Worm (Caenorhabditis elegans) whole organism, early embryonic: ENCODE results near the gene F54D5.4.

Experiments used
- F13C5.2 ChIP-seq: sonication (generic microtip); optimal IDR thresholded peaks from 2 replicates; lab custom pipeline; 2017; ENCODE audit warnings: mild to moderate bottlenecking, missing genetic modification characterization, inconsistent platforms, missing compliant biosample characterization
- ama-1 ChIP-seq: fragments of 150-350 bp; optimal IDR thresholded peaks from 2 replicates; lab custom pipeline; 2014
- flt-1 ChIP-seq: fragments of 200-800 bp; sonication (Bioruptor generic); IDR thresholded peaks from 2 replicates; pipeline ENCODE4 v1.3.6; 2022; ENCODE audit warnings: missing genetic modification characterization, missing compliant biosample characterization
- hmbx-1 ChIP-seq: sonication (generic microtip); optimal IDR thresholded peaks from 2 replicates; lab custom pipeline; 2016; ENCODE audit warnings: mild to moderate bottlenecking, missing genetic modification characterization, missing compliant biosample characterization
- scrt-1 ChIP-seq: fragments of 200-800 bp; sonication (Bioruptor generic); IDR thresholded peaks from 2 replicates; pipeline ENCODE4 v1.3.6; 2022; ENCODE audit warnings: missing genetic modification characterization, missing compliant biosample characterization
- sea-1 ChIP-seq: fragments of 200-800 bp; sonication (Bioruptor generic); conservative IDR thresholded peaks from 2 replicates; pipeline ENCODE4 v1.3.6; 2022; ENCODE audit warnings: missing genetic modification characterization, missing compliant biosample characterization
- tbx-11 ChIP-seq: fragments of 200-800 bp; sonication (Bioruptor generic); IDR thresholded peaks from 2 replicates; pipeline ENCODE4 v1.3.6; 2022; ENCODE audit warnings: missing genetic modification characterization, missing compliant biosample characterization
- tbx-37 ChIP-seq: fragments of 200-800 bp; sonication (Bioruptor generic); conservative IDR thresholded peaks from 2 replicates; pipeline ENCODE4 v1.3.6; 2022; ENCODE audit warnings: missing genetic modification reagents, missing genetic modification characterization, missing compliant biosample characterization
- tra-4 ChIP-seq: sonication (generic microtip); optimal IDR thresholded peaks from 2 replicates; lab custom pipeline; 2017; ENCODE audit warnings: missing genetic modification characterization, missing compliant biosample characterization

DNA sequence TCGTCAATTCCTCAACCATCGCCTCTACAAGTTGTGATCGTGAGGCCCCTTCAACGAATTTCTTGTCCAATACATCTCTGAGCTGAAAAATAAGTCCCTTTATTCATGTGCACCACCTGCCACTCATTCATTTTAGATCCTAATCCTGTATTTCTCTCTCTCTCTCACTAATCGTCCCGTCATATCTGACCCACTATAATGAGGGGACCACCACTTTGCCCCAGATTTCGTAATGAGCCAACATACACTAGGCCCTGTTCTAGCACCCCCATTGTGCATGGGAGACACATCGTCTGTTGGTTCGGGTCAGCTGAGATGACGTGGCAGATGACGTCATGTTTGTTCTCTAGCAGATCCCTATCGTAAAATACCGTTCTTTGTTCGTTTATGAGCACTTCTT is 34.2 kb upstream of the F54D5.4 start:
- no peak for TF ChIP-seq ama-1 (lab: Kevin White, UChicago)
- TF ChIP-seq flt-1 (GFP tag; lab: Robert Waterston, UW): peak; percentile 35; the same call in 1 of the 2 replicates
- TF ChIP-seq tbx-11 (GFP tag; lab: Robert Waterston, UW): no peak
- no peak for TF ChIP-seq hmbx-1 (tag; lab: Kevin White, UChicago)
- TF ChIP-seq tra-4 (tag; lab: Kevin White, UChicago): no peak
- 0 out of 2 replicates have a peak, but pooled peaks have one; percentile 4 for TF ChIP-seq tbx-37
- TF ChIP-seq scrt-1 (GFP tag; lab: Robert Waterston, UW): no peak
- TF ChIP-seq sea-1 (GFP tag; lab: Robert Waterston, UW): peak; percentile 56; the same call in 1 of the 2 replicates
- TF ChIP-seq F13C5.2: no peak
